Fruit fly (Drosophila melanogaster): ENCODE results near the gene CG9662.

dm6 chr2L:3355791-3356190 lies 20.7 kb downstream of the CG9662 start:
- no peak for TF ChIP-seq br (GFP tag; optimal IDR thresholded peaks at IDR 0.05)
- TF ChIP-seq tai (GFP tag; optimal IDR thresholded peaks at IDR 0.05), result no peak
- no peak for TF ChIP-seq jim (GFP tag; optimal IDR thresholded peaks at IDR 0.05)
- TF ChIP-seq h (GFP tag; optimal IDR thresholded peaks at IDR 0.05), result no peak
- no peak for TF ChIP-seq pan (optimal IDR thresholded peaks at IDR 0.05)
- no peak for TF ChIP-seq dmrt93B (GFP tag; optimal IDR thresholded peaks at IDR 0.05)
- TF ChIP-seq Dfd (GFP tag; optimal IDR thresholded peaks at IDR 0.05), result no peak
- no peak for TF ChIP-seq N (GFP tag; optimal IDR thresholded peaks at IDR 0.05)
- TF ChIP-seq Abd-B (GFP tag; optimal IDR thresholded peaks at IDR 0.05), result no peak
- TF ChIP-seq Mio (GFP tag; optimal IDR thresholded peaks at IDR 0.05), result no peak
- no peak for TF ChIP-seq fru (GFP tag; optimal IDR thresholded peaks at IDR 0.05)
- no peak for TF ChIP-seq Myc (optimal IDR thresholded peaks at IDR 0.05)
- TF ChIP-seq Hr78 (GFP tag; optimal IDR thresholded peaks at IDR 0.05), result no peak

Measured in whole organism, wandering third instar larva.